Fruit fly (Drosophila melanogaster): ENCODE results near the gene dpr19.

DNA sequence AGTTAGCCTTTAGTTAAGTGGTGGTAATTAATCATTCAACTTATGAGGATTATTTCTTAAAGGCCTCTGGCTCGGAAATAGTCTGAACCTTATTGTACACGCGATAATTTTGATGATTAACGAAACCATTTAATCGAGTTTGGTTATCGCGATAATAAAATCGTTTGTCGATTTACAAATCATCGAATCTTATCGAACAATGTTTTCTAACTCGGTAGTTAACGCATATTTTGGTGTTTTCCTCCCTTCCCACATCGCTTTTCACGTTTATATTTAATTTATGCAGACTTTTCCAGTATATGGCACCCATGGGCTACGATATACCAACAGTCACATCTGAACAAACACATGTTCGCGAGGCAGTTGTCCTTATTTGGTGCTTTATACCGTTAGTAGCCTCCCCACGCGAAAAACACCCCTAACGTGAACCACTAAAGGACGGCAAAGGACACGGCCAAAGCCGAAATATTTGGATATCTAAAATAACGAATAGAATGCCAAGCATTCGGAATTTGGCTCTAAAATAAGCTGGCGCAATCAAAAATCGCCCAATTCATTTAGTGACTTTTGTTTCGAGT lies 31.9 kb upstream of the dpr19 start, which contains the start of gene Frmd5:
- TF ChIP-seq CG10348 (GFP tag; IDR thresholded peaks at IDR 0.05), result no peak
- TF ChIP-seq D1 (tag; optimal IDR thresholded peaks at IDR 0.05), result no peak
- TF ChIP-seq CG17806 (tag; optimal IDR thresholded peaks at IDR 0.05), result no peak
- TF ChIP-seq Ets98B (GFP tag; IDR thresholded peaks at IDR 0.05), result no peak
- no peak for TF ChIP-seq CG4496 (GFP tag; IDR thresholded peaks at IDR 0.05)
